Worm (Caenorhabditis elegans): ENCODE measurements around the gene zig-11.

zig-11 gene

ce11 chrV:1925487-1925886 is 32.7 kb upstream of the zig-11 start, which contains the start of gene T06A1.1:
Gene T06A1.1, minus strand, starts transcription at chrV:1925587.
- TF ChIP-seq ces-1 (GFP tag; optimal IDR thresholded peaks at IDR 0.05), result no peak
- no peak for TF ChIP-seq lsy-2 (tag; optimal IDR thresholded peaks at IDR 0.05)
- no peak for TF ChIP-seq elt-1 (tag; optimal IDR thresholded peaks at IDR 0.05; ENCODE audit: borderline replicate concordance, insufficient read depth)

ce11 chrV:1921321-1921720 is 28.6 kb upstream of the zig-11 start, which contains the start of gene gst-37:
Gene gst-37, plus strand, starts transcription at chrV:1921621.
- TF ChIP-seq nhr-2 (tag; optimal IDR thresholded peaks at IDR 0.05) (no peak), nhr-12 (tag; optimal IDR thresholded peaks at IDR 0.05) (no peak), ces-1 (GFP tag; optimal IDR thresholded peaks at IDR 0.05) (no peak), sptf-1 (tag; optimal IDR thresholded peaks at IDR 0.05) (no peak), lsy-2 (tag; optimal IDR thresholded peaks at IDR 0.05) (no peak), mep-1 (tag; optimal IDR thresholded peaks at IDR 0.05) (no peak), cnd-1 (tag; optimal IDR thresholded peaks at IDR 0.05) (no peak), ceh-43 (GFP tag; optimal IDR thresholded peaks at IDR 0.05) (no peak), elt-1 (tag; optimal IDR thresholded peaks at IDR 0.05; ENCODE audit: borderline replicate concordance, insufficient read depth) (no peak), ceh-83 (GFP tag; optimal IDR thresholded peaks at IDR 0.05) (no peak), mls-2 (tag; optimal IDR thresholded peaks at IDR 0.05) (no peak), ham-2 (GFP tag; optimal IDR thresholded peaks at IDR 0.05) (no peak), ztf-11 (tag; optimal IDR thresholded peaks at IDR 0.05) (no peak), M03D4.4 (tag; optimal IDR thresholded peaks at IDR 0.05) (no peak), tbx-8 (GFP tag; optimal IDR thresholded peaks at IDR 0.05) (no peak), elt-3 (tag; optimal IDR thresholded peaks at IDR 0.05) (no peak)

- TF ChIP-seq ceh-39 (tag; optimal IDR thresholded peaks at IDR 0.05), result no peak
- no peak for TF ChIP-seq lsy-2 (tag; optimal IDR thresholded peaks at IDR 0.05)
- no peak for TF ChIP-seq hlh-1 (tag; optimal IDR thresholded peaks at IDR 0.05)
- TF ChIP-seq unc-62 (GFP tag; optimal IDR thresholded peaks at IDR 0.05), result no peak
- TF ChIP-seq lin-13 (tag; optimal IDR thresholded peaks at IDR 0.05), result no peak
- no peak for TF ChIP-seq blmp-1 (tag; optimal IDR thresholded peaks at IDR 0.05)
- no peak for TF ChIP-seq mep-1 (tag; optimal IDR thresholded peaks at IDR 0.05)
- TF ChIP-seq pha-4 (tag; optimal IDR thresholded peaks at IDR 0.05), result no peak
- TF ChIP-seq ceh-43 (GFP tag; optimal IDR thresholded peaks at IDR 0.05), result no peak
- TF ChIP-seq elt-3 (tag; optimal IDR thresholded peaks at IDR 0.05), result no peak
- TF ChIP-seq snpc-4 (tag; optimal IDR thresholded peaks at IDR 0.05), result no peak
- TF ChIP-seq elt-1 (tag; optimal IDR thresholded peaks at IDR 0.05; ENCODE audit: borderline replicate concordance, insufficient read depth), result no peak
- TF ChIP-seq ztf-11 (tag; optimal IDR thresholded peaks at IDR 0.05), result no peak
- no peak for TF ChIP-seq nhr-12 (tag; optimal IDR thresholded peaks at IDR 0.05)
- TF ChIP-seq flh-1 (GFP tag; optimal IDR thresholded peaks at IDR 0.05), result no peak
Measured at ce11 chrV:1920105-1920504, 27.4 kb upstream of the zig-11 start, which contains the start of gene Y32G9A.12. Gene Y32G9A.12, minus strand, starts transcription at chrV:1920205.

- no peak for TF ChIP-seq elt-3 (tag; optimal IDR thresholded peaks at IDR 0.05)
- no peak for TF ChIP-seq nhr-2 (tag; optimal IDR thresholded peaks at IDR 0.05)
- TF ChIP-seq lsy-2 (tag; optimal IDR thresholded peaks at IDR 0.05), result no peak
- no peak for TF ChIP-seq unc-39 (tag; optimal IDR thresholded peaks at IDR 0.05)
- no peak for TF ChIP-seq ceh-83 (GFP tag; optimal IDR thresholded peaks at IDR 0.05)
- no peak for TF ChIP-seq mab-5 (tag; optimal IDR thresholded peaks at IDR 0.05)
- peak; percentile 22 for TF ChIP-seq blmp-1 (tag; optimal IDR thresholded peaks at IDR 0.05)
- no peak for TF ChIP-seq lin-13 (tag; optimal IDR thresholded peaks at IDR 0.05)
- TF ChIP-seq bed-3 (GFP tag; optimal IDR thresholded peaks at IDR 0.05), result no peak
- TF ChIP-seq nhr-76 (tag; optimal IDR thresholded peaks at IDR 0.05), result no peak
- TF ChIP-seq drap-1 (GFP tag; optimal IDR thresholded peaks at IDR 0.05), result no peak
- TF ChIP-seq ces-1 (GFP tag; optimal IDR thresholded peaks at IDR 0.05), result peak; percentile 11
- no peak for TF ChIP-seq nhr-237 (tag; optimal IDR thresholded peaks at IDR 0.05)
- no peak for TF ChIP-seq pha-4 (tag; optimal IDR thresholded peaks at IDR 0.05)
- TF ChIP-seq M03D4.4 (tag; optimal IDR thresholded peaks at IDR 0.05), result no peak
- TF ChIP-seq elt-1 (tag; optimal IDR thresholded peaks at IDR 0.05; ENCODE audit: borderline replicate concordance, insufficient read depth), result no peak
- no peak for TF ChIP-seq tbx-8 (GFP tag; optimal IDR thresholded peaks at IDR 0.05)
- no peak for TF ChIP-seq lin-32 (GFP tag; optimal IDR thresholded peaks at IDR 0.05)
- no peak for TF ChIP-seq hlh-1 (tag; optimal IDR thresholded peaks at IDR 0.05)
- TF ChIP-seq mep-1 (tag; optimal IDR thresholded peaks at IDR 0.05), result peak; percentile 25
- TF ChIP-seq zip-8 (tag; optimal IDR thresholded peaks at IDR 0.05), result no peak
- no peak for TF ChIP-seq ceh-39 (tag; optimal IDR thresholded peaks at IDR 0.05)
- no peak for TF ChIP-seq ztf-11 (tag; optimal IDR thresholded peaks at IDR 0.05)
Measured at ce11 chrV:1918030-1918559, 25.4 kb upstream of the zig-11 start, which contains the start of gene Y32G9A.2. Gene Y32G9A.2, plus strand, starts transcription at chrV:1918509.

All from whole organism, mixed stage, embryonic.